Fruit fly (Drosophila melanogaster) whole organism, adult: ENCODE measurements around the gene eg.

Source experiments
- CG1620 ChIP-seq: fragments of 200-800 bp; sonication (Bioruptor generic); optimal IDR thresholded peaks from 2 replicates; lab custom pipeline; 2016; ENCODE audit warnings: missing biosample characterization, missing genetic modification characterization
- CG5204 ChIP-seq: fragments of 200-800 bp; sonication (Bioruptor generic); optimal IDR thresholded peaks from 2 replicates; lab custom pipeline; 2016; ENCODE audit warnings: missing biosample characterization, missing genetic modification characterization

eg gene

dm6 chr3L:21859299-21860052 lies 51.0 kb downstream of the eg start:
- TF ChIP-seq CG1620 (GFP tag; lab: Kevin White, UChicago), result no peak
- TF ChIP-seq CG5204 (GFP tag; lab: Kevin White, UChicago), result no peak
